Fruit fly (Drosophila melanogaster) whole organism, pupa: ENCODE measurements around the gene CrebB.
A peak's percentile ranks its signal among the peaks of the same experiment; 100 is the strongest.

Source experiments
- CG10348 ChIP-seq: fragments of 200-800 bp; sonication (Bioruptor generic); IDR thresholded peaks from 2 replicates; pipeline ENCODE4 v1.3.6; 2022; ENCODE audit warnings: missing biosample characterization, missing genetic modification characterization
- CG12605 ChIP-seq: fragments of 200-800 bp; sonication (Bioruptor generic); IDR thresholded peaks from 2 replicates; pipeline ENCODE4 v1.3.6; 2022; ENCODE audit warnings: missing biosample characterization, missing genetic modification characterization
- CG13204 ChIP-seq: fragments of 200-800 bp; sonication (Bioruptor generic); optimal IDR thresholded peaks from 2 replicates; lab custom pipeline; 2018; ENCODE audit warnings: missing biosample characterization, mild to moderate bottlenecking, missing genetic modification characterization, moderate library complexity
- CG14655 ChIP-seq: fragments of 200-800 bp; sonication (Bioruptor generic); optimal IDR thresholded peaks from 3 replicates; lab custom pipeline; 2017; ENCODE audit warnings: mild to moderate bottlenecking, missing biosample characterization, missing genetic modification reagents, missing genetic modification characterization
- CG15710 ChIP-seq: fragments of 200-800 bp; sonication (Bioruptor generic); optimal IDR thresholded peaks from 2 replicates; lab custom pipeline; 2018; ENCODE audit warnings: missing biosample characterization, mild to moderate bottlenecking, missing genetic modification characterization, moderate library complexity
- CG17806 ChIP-seq: fragments of 200-800 bp; sonication (Bioruptor generic); optimal IDR thresholded peaks from 2 replicates; lab custom pipeline; 2018; ENCODE audit warnings: missing biosample characterization, mild to moderate bottlenecking, missing genetic modification characterization, moderate library complexity
- CG32121 ChIP-seq: fragments of 200-800 bp; sonication (Bioruptor generic); IDR thresholded peaks from 2 replicates; pipeline ENCODE4 v1.3.6; 2022; ENCODE audit warnings: missing biosample characterization, missing genetic modification characterization
- CG34367 ChIP-seq: fragments of 200-800 bp; sonication (Bioruptor generic); optimal IDR thresholded peaks from 2 replicates; lab custom pipeline; 2018; ENCODE audit warnings: missing biosample characterization, mild to moderate bottlenecking, missing genetic modification characterization
- CG4496 ChIP-seq: fragments of 200-800 bp; sonication (Bioruptor generic); IDR thresholded peaks from 3 replicates; pipeline ENCODE4 v1.3.6; 2022; ENCODE audit warnings: missing biosample characterization, missing genetic modification characterization
- CG8159 ChIP-seq: fragments of 200-800 bp; sonication (Bioruptor generic); optimal IDR thresholded peaks from 3 replicates; lab custom pipeline; 2018; ENCODE audit warnings: missing biosample characterization, mild to moderate bottlenecking, missing genetic modification characterization, moderate library complexity
- CG8301 ChIP-seq: fragments of 200-800 bp; sonication (Bioruptor generic); optimal IDR thresholded peaks from 2 replicates; lab custom pipeline; 2018; ENCODE audit warnings: missing biosample characterization, mild to moderate bottlenecking, missing genetic modification characterization
- CG9948 ChIP-seq: fragments of 200-800 bp; sonication (Bioruptor generic); optimal IDR thresholded peaks from 2 replicates; lab custom pipeline; 2018; ENCODE audit warnings: missing biosample characterization, mild to moderate bottlenecking, missing genetic modification characterization, moderate library complexity
- D1 ChIP-seq: fragments of 200-800 bp; sonication (Bioruptor generic); optimal IDR thresholded peaks from 2 replicates; lab custom pipeline; 2018; ENCODE audit warnings: missing biosample characterization, mild to moderate bottlenecking, missing genetic modification characterization, moderate library complexity
- EcR ChIP-seq: fragments of 200-800 bp; sonication (Bioruptor generic); optimal IDR thresholded peaks from 3 replicates; lab custom pipeline; 2019; ENCODE audit warnings: missing biosample characterization, missing genetic modification characterization, mild to moderate bottlenecking, moderate library complexity, missing genetic modification reagents
- Ets98B ChIP-seq: fragments of 200-800 bp; sonication (Bioruptor generic); IDR thresholded peaks from 2 replicates; pipeline ENCODE4 v1.3.6; 2022; ENCODE audit warnings: missing biosample characterization, missing genetic modification characterization
- Pif1A ChIP-seq: fragments of 200-800 bp; sonication (Bioruptor generic); optimal IDR thresholded peaks from 3 replicates; lab custom pipeline; 2016; ENCODE audit warnings: missing biosample characterization, missing genetic modification characterization
- Pif1B ChIP-seq: fragments of 200-800 bp; sonication (Bioruptor generic); optimal IDR thresholded peaks from 3 replicates; lab custom pipeline; 2016; ENCODE audit warnings: missing biosample characterization, missing genetic modification characterization
- Snoo ChIP-seq: fragments of 200-800 bp; sonication (Bioruptor generic); optimal IDR thresholded peaks from 3 replicates; lab custom pipeline; 2017; ENCODE audit warnings: missing biosample characterization, mild to moderate bottlenecking, missing genetic modification characterization, inconsistent platforms
- fd96Ca ChIP-seq: fragments of 200-800 bp; sonication (Bioruptor generic); IDR thresholded peaks from 3 replicates; pipeline ENCODE4 v1.3.6; 2022; ENCODE audit warnings: missing biosample characterization, missing genetic modification characterization
- gl ChIP-seq: fragments of 200-800 bp; sonication (Bioruptor generic); optimal IDR thresholded peaks from 2 replicates; lab custom pipeline; 2018; ENCODE audit warnings: missing biosample characterization, mild to moderate bottlenecking, missing genetic modification characterization
- rn ChIP-seq: fragments of 200-800 bp; sonication (Bioruptor generic); IDR thresholded peaks from 2 replicates; pipeline ENCODE4 v1.3.6; 2022; ENCODE audit warnings: missing biosample characterization, missing genetic modification characterization

CrebB gene

dm6 chrX:18369767-18370166 lies 3.6 kb downstream of the CrebB start:
- no peak for TF ChIP-seq gl (tag; lab: Kevin White, UChicago)
- TF ChIP-seq rn (GFP tag; lab: Robert Waterston, UW), result no peak
- no peak for TF ChIP-seq fd96Ca (GFP tag; lab: Robert Waterston, UW)
- no peak for TF ChIP-seq CG13204 (GFP tag; lab: Kevin White, UChicago)
- no peak for TF ChIP-seq CG12605 (GFP tag; lab: Robert Waterston, UW)
- no peak for TF ChIP-seq EcR (GFP tag; lab: Kevin White, UChicago)
- no peak for TF ChIP-seq CG9948 (tag; lab: Kevin White, UChicago)

DNA sequence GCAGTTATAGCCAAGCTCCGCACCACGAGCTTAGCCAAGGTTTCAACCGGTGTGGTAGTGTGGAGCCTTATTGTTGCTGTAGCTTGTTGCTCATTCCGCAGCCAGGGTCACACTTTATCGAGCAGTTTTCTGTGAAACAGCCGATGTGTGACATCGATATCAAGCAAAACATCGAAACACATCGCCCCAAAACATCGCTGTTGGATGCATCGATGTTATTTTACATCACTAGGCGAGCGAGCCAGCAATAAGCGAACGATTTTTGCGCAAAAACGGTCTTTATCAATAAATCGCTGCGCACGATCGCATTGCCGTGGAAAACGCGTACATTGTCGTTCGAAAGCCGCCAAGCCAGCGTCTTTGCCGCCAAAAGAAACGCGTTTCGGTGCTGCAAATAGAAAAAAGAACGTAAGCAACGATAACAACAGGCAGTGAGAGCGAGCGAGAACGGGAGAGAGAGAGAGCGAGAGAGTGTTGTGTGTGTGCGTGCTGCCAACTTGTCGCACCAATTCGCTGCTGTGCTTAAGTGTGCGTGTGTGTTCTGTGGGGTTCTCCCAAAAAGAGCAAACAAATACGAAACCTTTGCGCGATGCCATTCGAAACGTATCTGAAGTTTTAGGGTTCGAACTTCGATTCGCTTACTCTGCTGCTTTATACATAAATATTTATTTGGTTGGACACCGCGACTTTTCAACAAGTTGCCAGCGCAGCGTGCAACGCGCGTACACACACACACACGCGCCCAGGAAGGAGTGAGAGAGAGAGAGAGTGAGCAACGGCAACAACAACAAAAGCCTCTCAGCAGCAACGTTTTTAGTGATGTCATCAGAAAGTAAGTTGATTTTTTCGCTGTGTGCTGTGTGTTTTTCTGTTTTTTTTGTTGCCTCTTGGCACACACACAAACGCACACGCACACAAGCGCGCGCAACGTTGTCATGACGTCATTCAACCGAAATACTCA lies 4.9 kb downstream of the CrebB start:
- TF ChIP-seq Pif1A (no peak), CG34367 (tag; lab: Kevin White, UChicago) (peak; percentile 79), Ets98B (GFP tag; lab: Robert Waterston, UW) (peak; percentile 89), D1 (tag; lab: Kevin White, UChicago) (no peak), CG4496 (GFP tag; lab: Robert Waterston, UW) (peak; percentile 93), CG17806 (tag; lab: Kevin White, UChicago) (peak; percentile 56), CG15710 (tag; lab: Kevin White, UChicago) (peak; percentile 69), CG8301 (tag; lab: Kevin White, UChicago) (peak; percentile 77), CG12605 (GFP tag; lab: Robert Waterston, UW) (peak; percentile 96), CG32121 (GFP tag; lab: Robert Waterston, UW) (peak; percentile 86), CG14655 (GFP tag; lab: Kevin White, UChicago) (no peak), CG13204 (GFP tag; lab: Kevin White, UChicago) (peak; percentile 89), gl (tag; lab: Kevin White, UChicago) (peak; percentile 96), CG10348 (no peak), fd96Ca (GFP tag; lab: Robert Waterston, UW) (peak; percentile 76; the same call in 2 of the 3 replicates), Pif1B (GFP tag; lab: Kevin White, UChicago) (peak; percentile 77), rn (GFP tag; lab: Robert Waterston, UW) (peak; percentile 62; the same call in 1 of the 2 replicates), EcR (GFP tag; lab: Kevin White, UChicago) (peak; percentile 16), CG9948 (tag; lab: Kevin White, UChicago) (peak; percentile 60), Snoo (tag; lab: Kevin White, UChicago) (peak; percentile 74), CG8159 (tag; lab: Kevin White, UChicago) (peak; percentile 67)
- TF ChIP-seq, all 21 proteins: peak for 17

dm6 chrX:18374421-18374935 lies 8.3 kb downstream of the CrebB start:
- TF ChIP-seq gl (tag; lab: Kevin White, UChicago), result no peak
- TF ChIP-seq CG9948 (tag; lab: Kevin White, UChicago), result no peak
- no peak for TF ChIP-seq EcR (GFP tag; lab: Kevin White, UChicago)
- no peak for TF ChIP-seq Pif1B (GFP tag; lab: Kevin White, UChicago)
- no peak for TF ChIP-seq CG10348
- no peak for TF ChIP-seq Pif1A
- no peak for TF ChIP-seq D1 (tag; lab: Kevin White, UChicago)
- no peak for TF ChIP-seq CG8159 (tag; lab: Kevin White, UChicago)
- no peak for TF ChIP-seq CG13204 (GFP tag; lab: Kevin White, UChicago)
- no peak for TF ChIP-seq CG4496 (GFP tag; lab: Robert Waterston, UW)
- TF ChIP-seq CG34367 (tag; lab: Kevin White, UChicago), result no peak
- no peak for TF ChIP-seq CG32121 (GFP tag; lab: Robert Waterston, UW)
- no peak for TF ChIP-seq CG8301 (tag; lab: Kevin White, UChicago)
- TF ChIP-seq CG15710 (tag; lab: Kevin White, UChicago), result no peak
- no peak for TF ChIP-seq CG14655 (GFP tag; lab: Kevin White, UChicago)
- TF ChIP-seq CG12605 (GFP tag; lab: Robert Waterston, UW), result no peak
- TF ChIP-seq, all 21 proteins: peak for 0

DNA sequence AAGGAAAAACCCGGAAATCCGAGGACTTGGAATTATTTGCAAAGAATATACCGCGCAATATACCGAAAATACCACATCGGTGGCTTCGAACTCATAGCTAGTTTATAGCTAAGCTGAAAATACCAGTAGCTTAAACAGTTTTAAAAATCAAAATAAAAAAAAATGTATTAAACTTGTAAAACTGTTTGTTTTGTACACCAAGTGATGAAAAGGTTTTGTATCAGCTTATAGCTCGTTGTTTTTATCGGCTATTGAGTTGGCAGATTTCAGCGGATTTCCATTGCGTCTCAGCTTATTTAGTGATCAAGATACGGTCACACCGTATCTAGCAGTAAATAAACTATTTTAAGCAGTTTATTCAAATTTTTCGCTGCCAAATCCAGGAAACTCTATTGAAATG lies 13.6 kb downstream of the CrebB start, which contains the start of the genes por and CG6179:
Gene por, minus strand, starts transcription at position 64 of the 400 bp plus-strand sequence.
Gene CG6179, plus strand, starts transcription at position 292 of the 400 bp plus-strand sequence.
- TF ChIP-seq CG13204 (GFP tag; lab: Kevin White, UChicago) (no peak), CG14655 (GFP tag; lab: Kevin White, UChicago) (no peak), Snoo (tag; lab: Kevin White, UChicago) (no peak)

dm6 chrX:18385056-18385455 lies 18.9 kb downstream of the CrebB start, which contains the start of gene betaCOP:
Gene betaCOP (minus strand): TSS chrX:18385242.
- TF ChIP-seq Pif1A (no peak), gl (tag; lab: Kevin White, UChicago) (no peak), CG12605 (GFP tag; lab: Robert Waterston, UW) (no peak), CG9948 (tag; lab: Kevin White, UChicago) (no peak), CG8301 (tag; lab: Kevin White, UChicago) (no peak), CG34367 (tag; lab: Kevin White, UChicago) (no peak), CG13204 (GFP tag; lab: Kevin White, UChicago) (no peak), CG17806 (tag; lab: Kevin White, UChicago) (no peak), fd96Ca (GFP tag; lab: Robert Waterston, UW) (no peak), CG15710 (tag; lab: Kevin White, UChicago) (no peak), EcR (GFP tag; lab: Kevin White, UChicago) (no peak), CG10348 (no peak), CG32121 (GFP tag; lab: Robert Waterston, UW) (no peak), CG8159 (tag; lab: Kevin White, UChicago) (no peak), Snoo (tag; lab: Kevin White, UChicago) (no peak), CG14655 (GFP tag; lab: Kevin White, UChicago) (no peak), rn (GFP tag; lab: Robert Waterston, UW) (no peak), Ets98B (GFP tag; lab: Robert Waterston, UW) (no peak)
